Worm (Caenorhabditis elegans) whole organism, young adult: ENCODE data around the gene hst-3.2.

Experiments
- B0035.1 ChIP-seq: sonication (generic microtip); optimal IDR thresholded peaks from 2 replicates; lab custom pipeline; 2016; ENCODE audit warnings: missing genetic modification characterization, mild to moderate bottlenecking, missing compliant biosample characterization, missing genotype, missing genetic modification reagents
- C17E4.6 ChIP-seq: fragments of 200-800 bp; sonication (Bioruptor generic); IDR thresholded peaks from 2 replicates; pipeline ENCODE4 v1.3.6; 2022; ENCODE audit warnings: missing genetic modification reagents, missing genetic modification characterization, missing compliant biosample characterization
- F10E7.11 ChIP-seq: sonication (generic microtip); optimal IDR thresholded peaks from 2 replicates; lab custom pipeline; 2017; ENCODE audit warnings: mild to moderate bottlenecking, missing genetic modification characterization, moderate library complexity, missing compliant biosample characterization
- F33H1.4 ChIP-seq: fragments of 200-800 bp; sonication (Bioruptor generic); IDR thresholded peaks from 2 replicates; pipeline ENCODE4 v1.3.6; 2022; ENCODE audit warnings: missing genetic modification reagents, missing genetic modification characterization, missing compliant biosample characterization
- F52B5.7 ChIP-seq: sonication (generic microtip); optimal IDR thresholded peaks from 2 replicates; lab custom pipeline; 2016; ENCODE audit warnings: mild to moderate bottlenecking, missing genetic modification characterization, missing compliant biosample characterization
- F57A8.1 ChIP-seq: fragments of 200-800 bp; sonication (Bioruptor generic); optimal IDR thresholded peaks from 2 replicates; lab custom pipeline; 2018; ENCODE audit warnings: mild to moderate bottlenecking, missing genetic modification characterization, moderate library complexity, missing compliant biosample characterization
- T26A5.8 ChIP-seq: sonication (generic microtip); optimal IDR thresholded peaks from 2 replicates; lab custom pipeline; 2016; ENCODE audit warnings: missing genetic modification characterization, missing compliant biosample characterization
- Y53G8AR.9 ChIP-seq: fragments of 200-800 bp; sonication (Bioruptor generic); conservative IDR thresholded peaks from 2 replicates; pipeline ENCODE4 v1.3.6; 2022; ENCODE audit warnings: missing genetic modification reagents, missing genetic modification characterization, missing compliant biosample characterization
- Y56A3A.18 ChIP-seq: fragments of 200-800 bp; sonication (Bioruptor generic); IDR thresholded peaks from 2 replicates; pipeline ENCODE4 v1.3.6; 2022; ENCODE audit warnings: missing genetic modification reagents, missing genetic modification characterization, missing compliant biosample characterization
- Y95B8A.8 ChIP-seq: fragments of 200-800 bp; sonication (Bioruptor generic); IDR thresholded peaks from 2 replicates; pipeline ENCODE4 v1.3.6; 2022; ENCODE audit warnings: missing genetic modification reagents, missing genetic modification characterization, missing compliant biosample characterization
- akir-1 ChIP-seq: fragments of 200-800 bp; sonication (Bioruptor generic); optimal IDR thresholded peaks from 2 replicates; lab custom pipeline; 2018; ENCODE audit warnings: mild to moderate bottlenecking, missing genetic modification characterization, moderate library complexity, missing compliant biosample characterization
- atf-7 ChIP-seq: sonication (generic microtip); optimal IDR thresholded peaks from 2 replicates; lab custom pipeline; 2017; ENCODE audit warnings: mild to moderate bottlenecking, missing genetic modification characterization, missing compliant biosample characterization
- attf-3 ChIP-seq: fragments of 200-800 bp; sonication (Bioruptor generic); conservative IDR thresholded peaks from 2 replicates; pipeline ENCODE4 v1.3.6; 2022; ENCODE audit warnings: missing genetic modification reagents, missing genetic modification characterization, missing compliant biosample characterization
- bed-1 ChIP-seq: fragments of 200-800 bp; sonication (Bioruptor generic); IDR thresholded peaks from 2 replicates; pipeline ENCODE4 v1.3.6; 2022; ENCODE audit warnings: missing genetic modification reagents, missing genetic modification characterization, missing compliant biosample characterization
- bed-2 ChIP-seq: fragments of 200-800 bp; sonication (Bioruptor generic); IDR thresholded peaks from 2 replicates; pipeline ENCODE4 v1.3.6; 2022; ENCODE audit warnings: missing genetic modification reagents, missing genetic modification characterization, missing compliant biosample characterization
- cebp-2 ChIP-seq: fragments of 200-800 bp; sonication (Bioruptor generic); IDR thresholded peaks from 2 replicates; pipeline ENCODE4 v1.3.6; 2022; ENCODE audit warnings: missing genetic modification characterization, missing compliant biosample characterization
- ceh-100 ChIP-seq: fragments of 200-800 bp; sonication (Bioruptor generic); IDR thresholded peaks from 2 replicates; pipeline ENCODE4 v1.3.6; 2022; ENCODE audit warnings: missing genetic modification reagents, missing genetic modification characterization, missing compliant biosample characterization
- ceh-27 ChIP-seq: fragments of 200-800 bp; sonication (Bioruptor generic); optimal IDR thresholded peaks from 2 replicates; lab custom pipeline; 2018; ENCODE audit warnings: mild to moderate bottlenecking, missing genetic modification characterization, moderate library complexity, missing compliant biosample characterization
- ceh-40 ChIP-seq: fragments of 200-800 bp; sonication (Bioruptor generic); IDR thresholded peaks from 2 replicates; pipeline ENCODE4 v1.3.6; 2022; ENCODE audit warnings: missing genetic modification characterization, missing compliant biosample characterization
- ceh-58 ChIP-seq: fragments of 200-800 bp; sonication (Bioruptor generic); IDR thresholded peaks from 2 replicates; pipeline ENCODE4 v1.3.6; 2022; ENCODE audit warnings: missing genetic modification characterization, missing compliant biosample characterization
- ceh-79 ChIP-seq: sonication (generic microtip); optimal IDR thresholded peaks from 2 replicates; lab custom pipeline; 2017; ENCODE audit warnings: mild to moderate bottlenecking, missing genetic modification characterization, missing compliant biosample characterization
- chd-7 ChIP-seq: sonication (generic microtip); optimal IDR thresholded peaks from 2 replicates; lab custom pipeline; 2016; ENCODE audit warnings: mild to moderate bottlenecking, missing genetic modification characterization, moderate library complexity, missing compliant biosample characterization
- die-1 ChIP-seq: sonication (generic microtip); optimal IDR thresholded peaks from 2 replicates; lab custom pipeline; 2016; ENCODE audit warnings: missing genotype, mild to moderate bottlenecking, missing genetic modification characterization, missing compliant biosample characterization
- dpff-1 ChIP-seq: sonication (generic microtip); optimal IDR thresholded peaks from 2 replicates; lab custom pipeline; 2017; ENCODE audit warnings: mild to moderate bottlenecking, missing genetic modification characterization, missing compliant biosample characterization
- efl-1 ChIP-seq: fragments of 150-350 bp; optimal IDR thresholded peaks from 2 replicates; lab custom pipeline; 2014; ENCODE audit warnings: missing biosample characterization, missing genetic modification reagents, missing genetic modification characterization
- egrh-3 ChIP-seq: fragments of 200-800 bp; sonication (Bioruptor generic); IDR thresholded peaks from 2 replicates; pipeline ENCODE4 v1.3.6; 2022; ENCODE audit warnings: missing genetic modification reagents, missing genetic modification characterization, missing compliant biosample characterization
- gei-17 ChIP-seq: fragments of 200-800 bp; sonication (Bioruptor generic); optimal IDR thresholded peaks from 2 replicates; lab custom pipeline; 2018; ENCODE audit warnings: mild to moderate bottlenecking, missing genetic modification characterization, missing compliant biosample characterization
- him-1 ChIP-seq: sonication (generic microtip); optimal IDR thresholded peaks from 2 replicates; lab custom pipeline; 2016; ENCODE audit warnings: missing genotype, missing genetic modification reagents, missing genetic modification characterization, missing compliant biosample characterization
- hmg-20 ChIP-seq: fragments of 200-800 bp; sonication (Bioruptor generic); IDR thresholded peaks from 2 replicates; pipeline ENCODE4 v1.3.6; 2022; ENCODE audit warnings: missing genetic modification reagents, missing genetic modification characterization, missing compliant biosample characterization
- lag-1 ChIP-seq: fragments of 200-800 bp; sonication (Bioruptor generic); IDR thresholded peaks from 2 replicates; pipeline ENCODE4 v1.3.6; 2022; ENCODE audit warnings: missing genetic modification reagents, missing genetic modification characterization, missing compliant biosample characterization
- lin-35 ChIP-seq, 3 experiments: fragments of 150-350 bp in 2 of 3; sonication (generic microtip) in 1 of 3; optimal IDR thresholded peaks; 2 replicates each; lab custom pipeline; 2014 to 2018; ENCODE audit warnings: missing biosample characterization in 3 of 3, missing genetic modification characterization in 3 of 3, missing genetic modification reagents in 3 of 3
- madf-10 ChIP-seq: sonication (generic microtip); optimal IDR thresholded peaks from 2 replicates; lab custom pipeline; 2016; ENCODE audit warnings: mild to moderate bottlenecking, missing genetic modification characterization, missing compliant biosample characterization
- nfya-2 ChIP-seq: fragments of 200-800 bp; sonication (Bioruptor generic); IDR thresholded peaks from 2 replicates; pipeline ENCODE4 v1.3.6; 2022; ENCODE audit warnings: missing genetic modification reagents, missing genetic modification characterization, missing compliant biosample characterization
- nfyb-1 ChIP-seq: fragments of 200-800 bp; sonication (Bioruptor generic); IDR thresholded peaks from 2 replicates; pipeline ENCODE4 v1.3.6; 2022; ENCODE audit warnings: missing genetic modification reagents, missing genetic modification characterization, missing compliant biosample characterization
- nhr-120 ChIP-seq: fragments of 200-800 bp; sonication (Bioruptor generic); IDR thresholded peaks from 2 replicates; pipeline ENCODE4 v1.3.6; 2022; ENCODE audit warnings: missing genetic modification characterization, missing compliant biosample characterization
- nhr-90 ChIP-seq: sonication (generic microtip); optimal IDR thresholded peaks from 2 replicates; lab custom pipeline; 2016; ENCODE audit warnings: missing genotype, mild to moderate bottlenecking, missing genetic modification characterization, missing compliant biosample characterization
- pbrm-1 ChIP-seq: fragments of 200-800 bp; sonication (Bioruptor generic); IDR thresholded peaks from 2 replicates; pipeline ENCODE4 v1.3.6; 2022; ENCODE audit warnings: missing genetic modification reagents, missing genetic modification characterization, missing compliant biosample characterization
- pha-4 ChIP-seq: fragments of 150-350 bp; sonication (generic microtip); optimal IDR thresholded peaks from 2 replicates; lab custom pipeline; 2014; ENCODE audit warnings: missing biosample characterization, missing genetic modification reagents, missing genetic modification characterization
- rcor-1 ChIP-seq: fragments of 200-800 bp; sonication (Bioruptor generic); IDR thresholded peaks from 2 replicates; pipeline ENCODE4 v1.3.6; 2022; ENCODE audit warnings: missing genetic modification reagents, missing genetic modification characterization, missing compliant biosample characterization
- repo-1 ChIP-seq: sonication (generic microtip); optimal IDR thresholded peaks from 2 replicates; lab custom pipeline; 2017; ENCODE audit warnings: mild to moderate bottlenecking, missing genetic modification characterization, missing compliant biosample characterization
- sea-2 ChIP-seq: fragments of 200-800 bp; sonication (Bioruptor generic); IDR thresholded peaks from 2 replicates; pipeline ENCODE4 v1.3.6; 2022; ENCODE audit warnings: missing genetic modification characterization, missing compliant biosample characterization
- snpc-1.1 ChIP-seq: sonication (generic microtip); optimal IDR thresholded peaks from 2 replicates; lab custom pipeline; 2017; ENCODE audit warnings: missing genetic modification characterization, mild to moderate bottlenecking, missing compliant biosample characterization, antibody characterized with exemption, moderate library complexity, missing genotype, missing genetic modification reagents; ENCODE audit not compliant: insufficient read depth
- snpc-1.3 ChIP-seq: sonication (generic microtip); optimal IDR thresholded peaks from 2 replicates; lab custom pipeline; 2017; ENCODE audit warnings: missing genetic modification characterization, mild to moderate bottlenecking, missing compliant biosample characterization, antibody characterized with exemption, moderate library complexity, missing genotype, missing genetic modification reagents; ENCODE audit not compliant: insufficient read depth
- sptf-2 ChIP-seq: fragments of 200-800 bp; sonication (Bioruptor generic); optimal IDR thresholded peaks from 2 replicates; lab custom pipeline; 2018; ENCODE audit warnings: mild to moderate bottlenecking, missing genetic modification characterization, missing compliant biosample characterization
- tbp1 ChIP-seq: fragments of 200-800 bp; sonication (Bioruptor generic); optimal IDR thresholded peaks from 2 replicates; lab custom pipeline; 2018; ENCODE audit warnings: mild to moderate bottlenecking, missing genetic modification characterization, missing compliant biosample characterization
- unc-62 ChIP-seq: fragments of 150-350 bp; optimal IDR thresholded peaks from 2 replicates; lab custom pipeline; 2014; ENCODE audit warnings: missing biosample characterization, missing genetic modification reagents, missing genetic modification characterization
- xnd-1 ChIP-seq: sonication (generic microtip); optimal IDR thresholded peaks from 2 replicates; lab custom pipeline; 2016; ENCODE audit warnings: missing genotype, missing genetic modification reagents, missing genetic modification characterization, missing compliant biosample characterization
- ztf-22 ChIP-seq: fragments of 200-800 bp; sonication (Bioruptor generic); optimal IDR thresholded peaks from 2 replicates; lab custom pipeline; 2018; ENCODE audit warnings: mild to moderate bottlenecking, missing genetic modification characterization, moderate library complexity, missing compliant biosample characterization
- ztf-26 ChIP-seq: sonication (generic microtip); optimal IDR thresholded peaks from 2 replicates; lab custom pipeline; 2017; ENCODE audit warnings: missing genetic modification characterization, missing compliant biosample characterization

The hst-3.2 gene

DNA sequence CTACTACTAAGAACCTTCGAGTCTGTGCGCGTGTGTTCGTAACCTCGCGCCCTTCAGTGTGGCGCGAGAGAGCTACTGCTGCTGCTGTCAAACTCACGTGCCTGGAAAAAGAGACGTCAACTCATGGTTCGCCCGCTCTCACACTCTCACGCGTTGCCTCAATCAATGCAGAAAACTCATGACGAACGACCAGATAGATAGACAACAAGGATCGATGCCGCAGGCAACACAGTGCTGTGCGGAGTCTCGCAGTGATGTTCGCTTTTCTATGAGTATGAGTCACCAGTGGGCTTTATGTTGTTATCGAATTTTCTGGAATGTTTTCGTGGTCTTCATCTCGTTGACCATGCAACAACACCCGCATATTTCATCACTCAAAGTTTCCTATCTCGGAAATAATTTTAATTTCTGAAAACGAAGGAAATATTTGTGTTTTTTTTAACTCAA, 47.8 kb upstream of the hst-3.2 start (continued):
- TF ChIP-seq F10E7.11 (tag; lab: Kevin White, UChicago) (peak; percentile 8), chd-7 (tag; lab: Kevin White, UChicago) (peak; percentile 95), attf-3 (GFP tag; lab: Robert Waterston, UW) (no peak), ceh-79 (no peak), lag-1 (no peak; the same call in 1 of the 2 replicates), nfya-2 (GFP tag; lab: Robert Waterston, UW) (no peak), nhr-120 (GFP tag; lab: Robert Waterston, UW) (0 out of 2 replicates have a peak, but pooled peaks have one; percentile 80), nfyb-1 (GFP tag; lab: Robert Waterston, UW) (peak; percentile 94), sea-2 (GFP tag; lab: Robert Waterston, UW) (peak; percentile 66; the same call in 1 of the 2 replicates), egrh-3 (GFP tag; lab: Robert Waterston, UW) (peak; percentile 61; the same call in 1 of the 2 replicates), dpff-1 (tag; lab: Kevin White, UChicago) (no peak), B0035.1 (no peak), snpc-1.3 (tag; lab: Kevin White, UChicago) (no peak), snpc-1.1 (tag; lab: Kevin White, UChicago) (no peak), Y53G8AR.9 (GFP tag; lab: Robert Waterston, UW) (peak; percentile 74), die-1 (no peak), atf-7 (tag; lab: Kevin White, UChicago) (peak; percentile 94), nhr-90 (tag; lab: Kevin White, UChicago) (peak; percentile 76), bed-1 (GFP tag; lab: Robert Waterston, UW) (0 out of 2 replicates have a peak, but pooled peaks have one; percentile 72), him-1 (tag; lab: Kevin White, UChicago) (no peak), ceh-58 (no peak), akir-1 (GFP tag; lab: Kevin White, UChicago) (no peak), T26A5.8 (tag; lab: Kevin White, UChicago) (no peak), tbp1 (GFP tag; lab: Kevin White, UChicago) (peak; percentile 63), lin-35 (GFP tag; optimal IDR thresholded peaks at IDR 0.05; lab: Kevin White, UChicago) (peak in 1 of 3 experiments; percentile 71), ceh-100 (no peak), ztf-26 (peak; percentile 66), ceh-40 (GFP tag; lab: Robert Waterston, UW) (no peak; the same call in 1 of the 2 replicates), Y95B8A.8 (GFP tag; lab: Robert Waterston, UW) (peak; percentile 80), unc-62 (peak; percentile 91), pha-4 (tag; lab: Kevin White, UChicago) (peak; percentile 71), madf-10 (tag; lab: Kevin White, UChicago) (peak; percentile 81), rcor-1 (GFP tag; lab: Robert Waterston, UW) (peak; percentile 55), ceh-27 (GFP tag; lab: Kevin White, UChicago) (peak; percentile 75), F52B5.7 (peak; percentile 40), gei-17 (peak; percentile 67), ztf-22 (peak; percentile 43), F57A8.1 (GFP tag; lab: Kevin White, UChicago) (no peak), efl-1 (GFP tag; lab: Kevin White, UChicago) (no peak), bed-2 (0 out of 2 replicates have a peak, but pooled peaks have one; percentile 28), sptf-2 (GFP tag; lab: Kevin White, UChicago) (no peak), repo-1 (tag; lab: Kevin White, UChicago) (peak; percentile 3), Y56A3A.18 (peak; percentile 35; the same call in 1 of the 2 replicates), C17E4.6 (GFP tag; lab: Robert Waterston, UW) (peak; percentile 13; the same call in 1 of the 2 replicates), hmg-20 (GFP tag; lab: Robert Waterston, UW) (no peak), pbrm-1 (GFP tag; lab: Robert Waterston, UW) (peak; percentile 83), F33H1.4 (GFP tag; lab: Robert Waterston, UW) (peak; percentile 25; the same call in 1 of the 2 replicates), xnd-1 (tag; lab: Kevin White, UChicago) (no peak), cebp-2 (GFP tag; lab: Robert Waterston, UW) (no peak)
